Worm (Caenorhabditis elegans): ENCODE measurements around the gene Y19D10B.8.
"Not testable (repeated sequence)": the region's sequence is repeated elsewhere in the genome, so short reads cannot be mapped to it uniquely, and the experiment has no call there.

The Y19D10B.8 gene

DNA sequence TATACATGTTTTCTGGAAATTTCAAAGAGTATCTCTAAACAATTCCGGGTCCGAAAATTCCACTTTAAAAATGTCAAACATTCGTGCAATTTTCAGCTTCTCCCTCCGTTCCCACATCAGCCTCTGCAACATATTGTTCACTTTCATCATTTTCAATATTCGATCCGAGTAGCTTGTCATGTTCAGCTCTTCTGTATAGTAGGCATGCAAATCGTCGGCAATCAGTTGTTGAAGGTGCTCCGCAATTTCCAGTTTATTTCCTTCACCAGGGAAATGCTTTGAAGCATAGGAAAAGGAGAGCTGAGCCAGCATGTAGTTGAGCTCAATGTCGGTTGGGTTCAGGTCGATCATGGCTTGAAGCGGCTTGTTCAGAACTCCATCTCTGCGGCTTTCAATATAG, 35.9 kb downstream of the Y19D10B.8 start:
- no peak for TF ChIP-seq W03F9.2 (tag; optimal IDR thresholded peaks at IDR 0.05)
- no peak for TF ChIP-seq him-1 (tag; optimal IDR thresholded peaks at IDR 0.05)
- TF ChIP-seq dao-5 (tag; optimal IDR thresholded peaks at IDR 0.05) = no peak

DNA sequence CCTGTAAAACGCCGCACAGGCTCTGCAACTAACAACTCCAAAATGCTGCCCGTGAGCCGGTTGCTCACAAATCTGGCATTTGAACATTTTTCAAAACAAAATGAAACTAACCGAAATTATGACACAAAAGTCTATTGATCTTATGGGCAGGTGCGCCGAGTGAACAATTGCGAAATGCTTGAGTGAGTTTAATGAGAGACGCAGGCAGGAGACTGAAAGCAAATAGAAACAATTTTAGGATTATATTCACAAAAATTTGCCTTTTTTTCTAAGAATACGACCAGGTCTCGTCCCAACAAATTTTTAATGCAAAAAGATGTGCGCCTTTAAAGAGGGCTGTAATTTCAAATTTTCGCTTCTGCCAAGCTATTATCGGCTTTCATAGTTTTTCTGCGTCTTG, 36.4 kb downstream of the Y19D10B.8 start, which contains the start of gene nhr-183:
Gene nhr-183, minus strand, starts transcription at position 180 of the 400 bp plus-strand sequence.
- TF ChIP-seq him-1 (tag; optimal IDR thresholded peaks at IDR 0.05) = no peak
- TF ChIP-seq W03F9.2 (tag; optimal IDR thresholded peaks at IDR 0.05) = no peak
- no peak for TF ChIP-seq dao-5 (tag; optimal IDR thresholded peaks at IDR 0.05)

ce11 chrV:2260660-2261059, 40.1 kb downstream of the Y19D10B.8 start, which contains the start of gene F41B5.12:
Gene F41B5.12, plus strand, starts transcription at chrV:2260960.
- TF ChIP-seq W03F9.2 (tag; optimal IDR thresholded peaks at IDR 0.05) (no peak), him-1 (tag; optimal IDR thresholded peaks at IDR 0.05) (no peak), dao-5 (tag; optimal IDR thresholded peaks at IDR 0.05) (no peak)

- TF ChIP-seq dao-5 (tag; optimal IDR thresholded peaks at IDR 0.05) (no peak), him-1 (tag; optimal IDR thresholded peaks at IDR 0.05) (no peak)
These were observed 41.1 kb downstream of the Y19D10B.8 start, which contains the start of gene nhr-182 for ce11 chrV:2259750-2260149. Gene nhr-182, minus strand, starts transcription at chrV:2259927.

ce11 chrV:2255191-2255590, 45.6 kb downstream of the Y19D10B.8 start, which contains the start of gene F41B5.1:
Gene F41B5.1, plus strand, starts transcription at chrV:2255533.
- TF ChIP-seq dao-5, him-1, W03F9.2 (tag; optimal IDR thresholded peaks at IDR 0.05): not testable (repeated sequence)

DNA sequence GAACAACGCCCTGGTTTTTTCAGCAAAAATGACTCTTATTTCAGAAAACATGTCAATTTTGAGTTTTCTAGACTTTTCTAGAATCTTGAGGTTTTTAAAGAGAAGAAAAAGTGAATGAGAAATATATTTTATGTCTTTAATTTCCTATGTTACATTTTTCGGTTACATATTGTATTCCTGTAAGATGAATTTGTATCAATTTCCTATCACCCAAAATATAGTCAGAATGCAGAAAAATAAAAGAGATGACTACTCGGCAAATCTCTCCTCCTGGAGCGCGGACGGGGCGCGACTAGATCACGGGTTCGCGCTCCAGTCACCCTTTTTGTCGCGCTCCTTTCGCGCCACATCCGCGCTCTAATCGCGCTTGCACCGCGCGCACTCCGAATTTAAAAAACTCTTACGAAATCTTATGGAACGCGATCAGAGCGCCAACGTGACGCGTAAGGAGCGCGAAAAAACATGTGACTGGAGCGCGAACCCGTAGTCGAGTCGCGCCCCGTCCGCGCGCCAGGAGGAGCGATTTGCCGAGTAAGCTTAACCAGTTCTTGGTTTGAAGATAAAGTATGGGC, 46.2 kb downstream of the Y19D10B.8 start, which contains the start of gene str-253:
Gene str-253, minus strand, starts transcription at position 51 of the 572 bp plus-strand sequence.
- TF ChIP-seq dao-5 (tag; optimal IDR thresholded peaks at IDR 0.05) = no peak
- TF ChIP-seq W03F9.2 (tag; optimal IDR thresholded peaks at IDR 0.05) = no peak
- no peak for TF ChIP-seq him-1 (tag; optimal IDR thresholded peaks at IDR 0.05)

DNA sequence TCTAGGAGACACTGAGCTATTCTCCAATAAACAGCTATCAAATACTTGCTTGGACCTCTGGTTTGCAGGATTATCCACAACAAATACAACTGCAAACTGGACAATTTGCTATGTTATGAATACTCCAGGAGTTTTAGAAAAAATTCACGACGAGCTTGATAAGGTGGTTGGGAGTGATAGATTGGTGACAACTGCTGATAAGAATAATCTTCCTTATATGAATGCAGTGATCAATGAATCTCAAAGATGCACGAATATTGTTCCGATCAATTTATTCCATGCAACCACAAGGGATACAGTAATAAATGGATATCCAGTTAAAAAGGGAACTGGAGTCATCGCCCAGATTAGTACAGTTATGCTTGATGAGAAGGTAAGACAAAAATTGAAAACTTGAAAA, 49.0 kb downstream of the Y19D10B.8 start:
- TF ChIP-seq dao-5 (tag; optimal IDR thresholded peaks at IDR 0.05) (no peak), him-1 (tag; optimal IDR thresholded peaks at IDR 0.05) (no peak), W03F9.2 (tag; optimal IDR thresholded peaks at IDR 0.05) (no peak)

DNA sequence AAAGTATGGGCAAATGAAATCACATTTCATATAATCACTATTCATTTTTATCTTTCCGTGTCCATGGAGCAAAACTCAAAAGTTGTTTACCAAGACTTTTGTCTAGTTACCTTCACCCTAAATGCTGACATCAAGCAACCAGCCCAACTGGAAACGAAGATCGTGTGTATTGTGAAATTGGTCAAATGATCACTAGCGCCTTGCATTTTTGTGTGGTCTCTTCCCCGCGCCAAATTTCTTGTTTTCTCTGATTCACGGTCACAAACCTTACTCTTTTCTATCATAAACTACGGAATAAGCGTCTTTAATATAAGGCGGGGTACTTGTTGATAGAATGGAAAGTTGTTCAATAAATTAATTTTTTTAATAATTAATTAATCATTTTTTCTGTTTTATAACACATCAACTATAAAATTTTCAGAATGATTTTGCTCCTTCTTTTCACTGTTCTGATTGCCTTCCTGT, 50.6 kb downstream of the Y19D10B.8 start, which contains the start of gene cyp-33C7:
Gene cyp-33C7, plus strand, starts transcription at position 415 of the 465 bp plus-strand sequence.
- TF ChIP-seq him-1 (tag; optimal IDR thresholded peaks at IDR 0.05) (no peak), dao-5 (tag; optimal IDR thresholded peaks at IDR 0.05) (no peak), W03F9.2 (tag; optimal IDR thresholded peaks at IDR 0.05) (no peak)

DNA sequence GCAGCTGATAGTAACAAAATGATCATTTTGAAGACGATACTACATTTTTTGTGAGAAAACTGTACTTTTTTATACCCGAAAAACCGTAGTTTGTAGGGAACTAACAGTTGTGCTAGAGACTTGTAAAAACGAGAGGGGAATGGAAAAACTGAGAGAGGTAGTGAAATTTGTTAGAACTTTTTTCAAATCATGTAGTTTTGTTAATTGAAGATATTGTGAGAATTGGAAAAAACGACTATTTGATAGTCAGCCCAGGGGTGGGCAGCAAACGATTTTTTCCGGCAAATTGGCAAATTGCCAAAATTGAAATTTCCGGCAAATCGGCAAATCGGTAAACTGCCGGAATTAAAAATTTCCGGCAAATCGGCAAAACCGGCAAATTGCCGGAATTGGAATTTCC, 51.5 kb downstream of the Y19D10B.8 start, which contains the start of gene cyp-33C6:
Gene cyp-33C6, minus strand, starts transcription at position 101 of the 400 bp plus-strand sequence.
- TF ChIP-seq him-1 (tag; optimal IDR thresholded peaks at IDR 0.05) (no peak), W03F9.2 (tag; optimal IDR thresholded peaks at IDR 0.05) (no peak), dao-5 (tag; optimal IDR thresholded peaks at IDR 0.05) (no peak)
